Worm (Caenorhabditis elegans) whole organism, early embryonic: ENCODE results near the gene C15C8.5.

ENCODE experiments used
- B0310.2 ChIP-seq: sonication (generic microtip); optimal IDR thresholded peaks from 2 replicates; lab custom pipeline; 2016; ENCODE audit warnings: mild to moderate bottlenecking, missing genetic modification characterization, missing compliant biosample characterization
- F13C5.2 ChIP-seq: sonication (generic microtip); optimal IDR thresholded peaks from 2 replicates; lab custom pipeline; 2017; ENCODE audit warnings: mild to moderate bottlenecking, missing genetic modification characterization, inconsistent platforms, missing compliant biosample characterization
- aly-1 ChIP-seq: sonication (generic microtip); optimal IDR thresholded peaks from 2 replicates; lab custom pipeline; 2016; ENCODE audit warnings: missing genetic modification characterization, missing compliant biosample characterization
- ama-1 ChIP-seq: fragments of 150-350 bp; optimal IDR thresholded peaks from 2 replicates; lab custom pipeline; 2014
- ceh-13 ChIP-seq: fragments of 200-800 bp; sonication (Bioruptor generic); optimal IDR thresholded peaks from 2 replicates; lab custom pipeline; 2018; ENCODE audit warnings: mild to moderate bottlenecking, missing genetic modification characterization, missing compliant biosample characterization
- ceh-36 ChIP-seq: sonication (generic microtip); optimal IDR thresholded peaks from 2 replicates; lab custom pipeline; 2016; ENCODE audit warnings: missing genetic modification characterization, inconsistent platforms, missing compliant biosample characterization
- ets-7 ChIP-seq: sonication (generic microtip); optimal IDR thresholded peaks from 2 replicates; lab custom pipeline; 2016; ENCODE audit warnings: missing genotype, missing genetic modification characterization, missing compliant biosample characterization
- flt-1 ChIP-seq: fragments of 200-800 bp; sonication (Bioruptor generic); IDR thresholded peaks from 2 replicates; pipeline ENCODE4 v1.3.6; 2022; ENCODE audit warnings: missing genetic modification characterization, missing compliant biosample characterization
- hmbx-1 ChIP-seq: sonication (generic microtip); optimal IDR thresholded peaks from 2 replicates; lab custom pipeline; 2016; ENCODE audit warnings: mild to moderate bottlenecking, missing genetic modification characterization, missing compliant biosample characterization
- hmg-4 ChIP-seq: fragments of 200-800 bp; sonication (Bioruptor generic); optimal IDR thresholded peaks from 2 replicates; lab custom pipeline; 2018; ENCODE audit warnings: mild to moderate bottlenecking, missing genetic modification characterization, missing compliant biosample characterization
- hnd-1 ChIP-seq: sonication (generic microtip); optimal IDR thresholded peaks from 2 replicates; lab custom pipeline; 2016; ENCODE audit warnings: missing genetic modification characterization, missing compliant biosample characterization
- pes-1 ChIP-seq: fragments of 200-800 bp; sonication (Bioruptor generic); IDR thresholded peaks from 2 replicates; pipeline ENCODE4 v1.3.6; 2022; ENCODE audit warnings: missing genetic modification reagents, missing genetic modification characterization, missing compliant biosample characterization
- scrt-1 ChIP-seq: fragments of 200-800 bp; sonication (Bioruptor generic); IDR thresholded peaks from 2 replicates; pipeline ENCODE4 v1.3.6; 2022; ENCODE audit warnings: missing genetic modification characterization, missing compliant biosample characterization
- sea-1 ChIP-seq: fragments of 200-800 bp; sonication (Bioruptor generic); conservative IDR thresholded peaks from 2 replicates; pipeline ENCODE4 v1.3.6; 2022; ENCODE audit warnings: missing genetic modification characterization, missing compliant biosample characterization
- tbx-11 ChIP-seq: fragments of 200-800 bp; sonication (Bioruptor generic); IDR thresholded peaks from 2 replicates; pipeline ENCODE4 v1.3.6; 2022; ENCODE audit warnings: missing genetic modification characterization, missing compliant biosample characterization
- tbx-37 ChIP-seq: fragments of 200-800 bp; sonication (Bioruptor generic); conservative IDR thresholded peaks from 2 replicates; pipeline ENCODE4 v1.3.6; 2022; ENCODE audit warnings: missing genetic modification reagents, missing genetic modification characterization, missing compliant biosample characterization
- tra-4 ChIP-seq: sonication (generic microtip); optimal IDR thresholded peaks from 2 replicates; lab custom pipeline; 2017; ENCODE audit warnings: missing genetic modification characterization, missing compliant biosample characterization

C15C8.5 gene

ce11 chrV:12768946-12769345 is 21.1 kb downstream of the C15C8.5 start, which contains the start of gene srt-43:
Gene srt-43, plus strand, starts transcription at chrV:12769246.
- TF ChIP-seq ama-1 (lab: Kevin White, UChicago) (no peak), F13C5.2 (no peak), tbx-37 (no peak), scrt-1 (GFP tag; lab: Robert Waterston, UW) (no peak), flt-1 (GFP tag; lab: Robert Waterston, UW) (no peak), pes-1 (GFP tag; lab: Robert Waterston, UW) (no peak), tbx-11 (GFP tag; lab: Robert Waterston, UW) (no peak), B0310.2 (tag; lab: Kevin White, UChicago) (no peak), ets-7 (tag; lab: Kevin White, UChicago) (no peak), hmbx-1 (tag; lab: Kevin White, UChicago) (no peak), ceh-36 (tag; lab: Kevin White, UChicago) (no peak), ceh-13 (no peak), hnd-1 (tag; lab: Kevin White, UChicago) (no peak), aly-1 (no peak), hmg-4 (no peak), tra-4 (tag; lab: Kevin White, UChicago) (no peak), sea-1 (GFP tag; lab: Robert Waterston, UW) (no peak)

ce11 chrV:12773222-12773621 is 25.4 kb downstream of the C15C8.5 start, which contains the start of gene ZC455.1:
Gene ZC455.1, plus strand, starts transcription at chrV:12773522.
- no peak for TF ChIP-seq ceh-13
- TF ChIP-seq tbx-37 = no peak
- TF ChIP-seq tbx-11 (GFP tag; lab: Robert Waterston, UW) = no peak
- TF ChIP-seq sea-1 (GFP tag; lab: Robert Waterston, UW) = no peak
- TF ChIP-seq hmbx-1 (tag; lab: Kevin White, UChicago) = no peak
- TF ChIP-seq hnd-1 (tag; lab: Kevin White, UChicago) = no peak
- TF ChIP-seq hmg-4 = no peak
- TF ChIP-seq tra-4 (tag; lab: Kevin White, UChicago) = no peak
- no peak for TF ChIP-seq pes-1 (GFP tag; lab: Robert Waterston, UW)
- TF ChIP-seq F13C5.2 = no peak
- no peak for TF ChIP-seq ets-7 (tag; lab: Kevin White, UChicago)
- no peak for TF ChIP-seq flt-1 (GFP tag; lab: Robert Waterston, UW)
- no peak for TF ChIP-seq B0310.2 (tag; lab: Kevin White, UChicago)
- no peak for TF ChIP-seq aly-1
- no peak for TF ChIP-seq ama-1 (lab: Kevin White, UChicago)
- no peak for TF ChIP-seq scrt-1 (GFP tag; lab: Robert Waterston, UW)
- no peak for TF ChIP-seq ceh-36 (tag; lab: Kevin White, UChicago)

- TF ChIP-seq B0310.2 (tag; lab: Kevin White, UChicago) (no peak), tbx-11 (GFP tag; lab: Robert Waterston, UW) (no peak), F13C5.2 (no peak), pes-1 (GFP tag; lab: Robert Waterston, UW) (no peak), scrt-1 (GFP tag; lab: Robert Waterston, UW) (no peak), flt-1 (GFP tag; lab: Robert Waterston, UW) (no peak), hnd-1 (tag; lab: Kevin White, UChicago) (no peak), ets-7 (tag; lab: Kevin White, UChicago) (no peak), hmg-4 (no peak)
These were observed 26.0 kb downstream of the C15C8.5 start for ce11 chrV:12773852-12774251.

- TF ChIP-seq tbx-11 (GFP tag; lab: Robert Waterston, UW) = peak; percentile 95
- TF ChIP-seq hnd-1 (tag; lab: Kevin White, UChicago) = peak; percentile 88
- peak; percentile 93 for TF ChIP-seq ceh-36 (tag; lab: Kevin White, UChicago)
- peak; percentile 94 for TF ChIP-seq tbx-37
- no peak for TF ChIP-seq ama-1 (lab: Kevin White, UChicago)
- peak; percentile 97 for TF ChIP-seq pes-1 (GFP tag; lab: Robert Waterston, UW)
- TF ChIP-seq scrt-1 (GFP tag; lab: Robert Waterston, UW) = peak; percentile 98
- peak; percentile 90 for TF ChIP-seq B0310.2 (tag; lab: Kevin White, UChicago)
- TF ChIP-seq ets-7 (tag; lab: Kevin White, UChicago) = peak; percentile 77
- peak; percentile 80 for TF ChIP-seq hmbx-1 (tag; lab: Kevin White, UChicago)
- peak; percentile 88 for TF ChIP-seq F13C5.2
- TF ChIP-seq flt-1 (GFP tag; lab: Robert Waterston, UW) = peak; percentile 97
- peak; percentile 98 for TF ChIP-seq sea-1 (GFP tag; lab: Robert Waterston, UW)
- TF ChIP-seq tra-4 (tag; lab: Kevin White, UChicago) = peak; percentile 74
- TF ChIP-seq ceh-13 = peak; percentile 85
- peak; percentile 94 for TF ChIP-seq hmg-4
- TF ChIP-seq aly-1 = peak; percentile 90
These were observed 32.4 kb downstream of the C15C8.5 start for ce11 chrV:12780248-12780647.

ce11 chrV:12784861-12785260 is 37.1 kb downstream of the C15C8.5 start, which contains the start of gene sre-20:
Gene sre-20, minus strand, starts transcription at chrV:12784961.
- TF ChIP-seq B0310.2 (tag; lab: Kevin White, UChicago) (no peak), F13C5.2 (no peak), ceh-13 (no peak), tbx-37 (no peak), flt-1 (GFP tag; lab: Robert Waterston, UW) (no peak), hnd-1 (tag; lab: Kevin White, UChicago) (no peak), ama-1 (lab: Kevin White, UChicago) (no peak), sea-1 (GFP tag; lab: Robert Waterston, UW) (no peak), aly-1 (no peak), pes-1 (GFP tag; lab: Robert Waterston, UW) (no peak), hmg-4 (no peak), ceh-36 (tag; lab: Kevin White, UChicago) (no peak), tra-4 (tag; lab: Kevin White, UChicago) (no peak), scrt-1 (GFP tag; lab: Robert Waterston, UW) (no peak), tbx-11 (GFP tag; lab: Robert Waterston, UW) (no peak), ets-7 (tag; lab: Kevin White, UChicago) (no peak), hmbx-1 (tag; lab: Kevin White, UChicago) (no peak)

- TF ChIP-seq hmg-4 (no peak), pes-1 (GFP tag; lab: Robert Waterston, UW) (no peak), tra-4 (tag; lab: Kevin White, UChicago) (no peak), tbx-11 (GFP tag; lab: Robert Waterston, UW) (no peak), hmbx-1 (tag; lab: Kevin White, UChicago) (no peak), sea-1 (GFP tag; lab: Robert Waterston, UW) (no peak), ceh-36 (tag; lab: Kevin White, UChicago) (no peak), flt-1 (GFP tag; lab: Robert Waterston, UW) (no peak), ama-1 (lab: Kevin White, UChicago) (no peak), tbx-37 (no peak), ceh-13 (no peak), aly-1 (no peak), B0310.2 (tag; lab: Kevin White, UChicago) (no peak), scrt-1 (GFP tag; lab: Robert Waterston, UW) (no peak), ets-7 (tag; lab: Kevin White, UChicago) (no peak)
These were observed 38.5 kb downstream of the C15C8.5 start for ce11 chrV:12786340-12786739.
